Fruit fly (Drosophila melanogaster) whole organism, embryonic: Measurements from ENCODE around the gene jhamt.

ENCODE experiments used
- Atf-2 ChIP-seq: fragments of 200-800 bp; sonication (Bioruptor generic); optimal IDR thresholded peaks from 2 replicates; lab custom pipeline; 2016; ENCODE audit warnings: missing biosample characterization, missing genetic modification characterization
- Atf6 ChIP-seq: fragments of 200-800 bp; sonication (Bioruptor generic); IDR thresholded peaks from 2 replicates; pipeline ENCODE4 v1.3.6; 2022; ENCODE audit warnings: missing biosample characterization, missing genetic modification characterization
- CG11247 ChIP-seq: fragments of 200-800 bp; sonication (Bioruptor generic); IDR thresholded peaks from 2 replicates; pipeline ENCODE4 v1.3.6; 2022; ENCODE audit warnings: missing biosample characterization, missing genetic modification characterization
- CG11695 ChIP-seq: fragments of 200-800 bp; sonication (Bioruptor generic); IDR thresholded peaks from 3 replicates; pipeline ENCODE4 v1.3.6; 2022; ENCODE audit warnings: missing biosample characterization, missing genetic modification characterization
- CG1233 ChIP-seq: fragments of 200-800 bp; sonication (Bioruptor generic); optimal IDR thresholded peaks from 4 replicates; lab custom pipeline; 2018; ENCODE audit warnings: missing biosample characterization, mild to moderate bottlenecking, missing genetic modification characterization
- CG14965 ChIP-seq: fragments of 200-800 bp; sonication (Bioruptor generic); optimal IDR thresholded peaks from 2 replicates; lab custom pipeline; 2016; ENCODE audit warnings: missing biosample characterization, missing genetic modification characterization, borderline replicate concordance
- CG17568 ChIP-seq: fragments of 200-800 bp; sonication (Bioruptor generic); optimal IDR thresholded peaks from 2 replicates; lab custom pipeline; 2018; ENCODE audit warnings: missing biosample characterization, mild to moderate bottlenecking, missing genetic modification characterization, moderate library complexity
- CG1792 ChIP-seq: fragments of 200-800 bp; sonication (Bioruptor generic); optimal IDR thresholded peaks from 2 replicates; lab custom pipeline; 2016; ENCODE audit warnings: missing biosample characterization, missing genetic modification characterization
- CG2889 ChIP-seq: fragments of 200-800 bp; sonication (Bioruptor generic); IDR thresholded peaks from 3 replicates; pipeline ENCODE4 v1.3.6; 2022; ENCODE audit warnings: missing biosample characterization, missing genetic modification characterization
- CG3726 ChIP-seq: fragments of 200-800 bp; sonication (Bioruptor generic); IDR thresholded peaks from 3 replicates; pipeline ENCODE4, ENCODE4 v1.3.6; 2022; ENCODE audit warnings: missing biosample characterization, missing genetic modification characterization
- CG4730 ChIP-seq: fragments of 200-800 bp; sonication (Bioruptor generic); IDR thresholded peaks from 2 replicates; pipeline ENCODE4 v1.3.6; 2022; ENCODE audit warnings: missing biosample characterization, missing genetic modification characterization
- CG5953 ChIP-seq: fragments of 200-800 bp; sonication (Bioruptor generic); IDR thresholded peaks from 2 replicates; pipeline ENCODE4 v1.3.6; 2022; ENCODE audit warnings: missing biosample characterization, missing genetic modification characterization
- CG7372 ChIP-seq: fragments of 200-800 bp; sonication (Bioruptor generic); IDR thresholded peaks from 2 replicates; pipeline ENCODE4 v1.3.6; 2022; ENCODE audit warnings: missing biosample characterization, missing genetic modification characterization
- CG7987 ChIP-seq: fragments of 200-800 bp; sonication (Bioruptor generic); optimal IDR thresholded peaks from 2 replicates; lab custom pipeline; 2018; ENCODE audit warnings: missing biosample characterization, mild to moderate bottlenecking, missing genetic modification characterization, moderate library complexity
- CG9437 ChIP-seq: fragments of 200-800 bp; sonication (Bioruptor generic); optimal IDR thresholded peaks from 2 replicates; lab custom pipeline; 2018; ENCODE audit warnings: missing biosample characterization, mild to moderate bottlenecking, missing genetic modification characterization
- Dbx ChIP-seq: fragments of 200-800 bp; sonication (Bioruptor generic); IDR thresholded peaks from 3 replicates; pipeline ENCODE4 v1.3.6; 2022; ENCODE audit warnings: missing biosample characterization, missing genetic modification characterization
- E2f2 ChIP-seq: fragments of 200-800 bp; sonication (Bioruptor generic); IDR thresholded peaks from 2 replicates; pipeline ENCODE4 v1.3.6; 2022; ENCODE audit warnings: missing biosample characterization, missing genetic modification characterization
- ERR ChIP-seq: fragments of 200-800 bp; sonication (Bioruptor generic); optimal IDR thresholded peaks from 2 replicates; lab custom pipeline; 2016; ENCODE audit warnings: missing biosample characterization, missing genetic modification characterization
- HLHmδ ChIP-seq: fragments of 200-800 bp; sonication (Bioruptor generic); optimal IDR thresholded peaks from 2 replicates; lab custom pipeline; 2018; ENCODE audit warnings: missing biosample characterization, mild to moderate bottlenecking, missing genetic modification characterization, moderate library complexity
- Hand ChIP-seq: fragments of 200-800 bp; sonication (Bioruptor generic); optimal IDR thresholded peaks from 2 replicates; lab custom pipeline; 2017; ENCODE audit warnings: mild to moderate bottlenecking, missing biosample characterization, missing genetic modification reagents, missing genetic modification characterization
- HmgD ChIP-seq: fragments of 200-800 bp; sonication (Bioruptor generic); optimal IDR thresholded peaks from 3 replicates; lab custom pipeline; 2016; ENCODE audit warnings: missing biosample characterization, missing genetic modification characterization
- NC2α ChIP-seq: fragments of 200-800 bp; sonication (Bioruptor generic); optimal IDR thresholded peaks from 2 replicates; lab custom pipeline; 2016; ENCODE audit warnings: missing biosample characterization, missing genetic modification characterization
- Nf-YA ChIP-seq: fragments of 200-800 bp; sonication (Bioruptor generic); IDR thresholded peaks from 2 replicates; pipeline ENCODE4 v1.3.6; 2022; ENCODE audit warnings: missing biosample characterization, missing genetic modification characterization
- Nf-YC ChIP-seq: fragments of 200-800 bp; optimal IDR thresholded peaks from 3 replicates; lab custom pipeline; 2019; ENCODE audit warnings: missing biosample characterization, mild to moderate bottlenecking, missing genetic modification characterization, moderate library complexity
- Pdp1 ChIP-seq, 2 experiments: fragments of 200-800 bp; sonication (Bioruptor generic); optimal IDR thresholded peaks; 3 replicates each; lab custom pipeline; 2016; ENCODE audit warnings: missing biosample characterization in 2 of 2, missing genetic modification characterization in 2 of 2, mild to moderate bottlenecking in 1 of 2, moderate library complexity in 1 of 2
- Ptx1 ChIP-seq: fragments of 200-800 bp; sonication (Bioruptor generic); IDR thresholded peaks from 2 replicates; pipeline ENCODE4 v1.3.6; 2022; ENCODE audit warnings: missing biosample characterization, missing genetic modification characterization
- Sry-δ ChIP-seq: fragments of 200-800 bp; sonication (Bioruptor generic); optimal IDR thresholded peaks from 2 replicates; lab custom pipeline; 2016; ENCODE audit warnings: missing biosample characterization, missing genetic modification characterization
- TFAM ChIP-seq: fragments of 200-800 bp; sonication (Bioruptor generic); optimal IDR thresholded peaks from 2 replicates; lab custom pipeline; 2017; ENCODE audit warnings: missing biosample characterization, missing genetic modification characterization, inconsistent platforms
- Taf1 ChIP-seq: fragments of 200-800 bp; sonication (Bioruptor generic); IDR thresholded peaks from 2 replicates; pipeline ENCODE4 v1.3.6; 2022; ENCODE audit warnings: missing biosample characterization, missing genetic modification characterization
- bigmax ChIP-seq: fragments of 200-800 bp; sonication (Bioruptor generic); optimal IDR thresholded peaks from 2 replicates; lab custom pipeline; 2018; ENCODE audit warnings: missing biosample characterization, mild to moderate bottlenecking, missing genetic modification characterization
- bsh ChIP-seq, 2 experiments: fragments of 200-800 bp; sonication (Bioruptor generic); optimal IDR thresholded peaks; 2 replicates each; lab custom pipeline; 2017 to 2018; ENCODE audit warnings: mild to moderate bottlenecking in 2 of 2, missing biosample characterization in 2 of 2, missing genetic modification characterization in 2 of 2, moderate library complexity in 1 of 2
- chm ChIP-seq: fragments of 200-800 bp; sonication (Bioruptor generic); IDR thresholded peaks from 2 replicates; pipeline ENCODE4 v1.3.6; 2022; ENCODE audit warnings: missing biosample characterization, missing genetic modification characterization
- crp ChIP-seq, 2 experiments: fragments of 200-800 bp; sonication (Bioruptor generic); optimal IDR thresholded peaks; 2 replicates in 1 of 2; 3 replicates in 1 of 2; lab custom pipeline; 2017; ENCODE audit warnings: missing biosample characterization in 2 of 2, missing genetic modification characterization in 2 of 2, mild to moderate bottlenecking in 1 of 2, moderate library complexity in 1 of 2
- cwo ChIP-seq: fragments of 200-800 bp; sonication (Bioruptor generic); optimal IDR thresholded peaks from 3 replicates; lab custom pipeline; 2017; ENCODE audit warnings: missing biosample characterization, missing genetic modification characterization, mild to moderate bottlenecking, moderate library complexity, missing genetic modification reagents
- fd102C ChIP-seq: fragments of 200-800 bp; sonication (Bioruptor generic); optimal IDR thresholded peaks from 2 replicates; lab custom pipeline; 2018; ENCODE audit warnings: missing biosample characterization, mild to moderate bottlenecking, missing genetic modification characterization, moderate library complexity
- gce ChIP-seq: fragments of 200-800 bp; sonication (Bioruptor generic); IDR thresholded peaks from 3 replicates; pipeline ENCODE4 v1.3.6; 2022; ENCODE audit warnings: missing biosample characterization, missing genetic modification characterization
- grn ChIP-seq: fragments of 200-800 bp; sonication (Bioruptor generic); optimal IDR thresholded peaks from 3 replicates; lab custom pipeline; 2017; ENCODE audit warnings: missing biosample characterization, missing genetic modification characterization
- ham ChIP-seq: fragments of 200-800 bp; sonication (Bioruptor generic); IDR thresholded peaks from 2 replicates; pipeline ENCODE4 v1.3.6; 2022; ENCODE audit warnings: missing biosample characterization, missing genetic modification characterization
- her ChIP-seq: fragments of 200-800 bp; sonication (Bioruptor generic); optimal IDR thresholded peaks from 2 replicates; lab custom pipeline; 2016; ENCODE audit warnings: missing biosample characterization, missing genetic modification characterization
- jigr1 ChIP-seq: fragments of 200-800 bp; sonication (Bioruptor generic); IDR thresholded peaks from 3 replicates; pipeline ENCODE4 v1.3.6; 2022; ENCODE audit warnings: missing biosample characterization, missing genetic modification characterization
- mirr ChIP-seq: fragments of 200-800 bp; sonication (Bioruptor generic); optimal IDR thresholded peaks from 3 replicates; lab custom pipeline; 2018; ENCODE audit warnings: missing biosample characterization, mild to moderate bottlenecking, missing genetic modification characterization
- peb ChIP-seq: fragments of 200-800 bp; sonication (Bioruptor generic); IDR thresholded peaks from 2 replicates; pipeline ENCODE4 v1.3.6; 2022; ENCODE audit warnings: missing biosample characterization, missing genetic modification characterization
- pfk ChIP-seq: fragments of 200-800 bp; sonication (Bioruptor generic); optimal IDR thresholded peaks from 2 replicates; lab custom pipeline; 2018; ENCODE audit warnings: missing biosample characterization, mild to moderate bottlenecking, missing genetic modification characterization, moderate library complexity
- repo ChIP-seq: fragments of 200-800 bp; sonication (Bioruptor generic); optimal IDR thresholded peaks from 2 replicates; lab custom pipeline; 2016; ENCODE audit warnings: missing biosample characterization, missing genetic modification characterization
- sob ChIP-seq: fragments of 200-800 bp; sonication (Bioruptor generic); IDR thresholded peaks from 2 replicates; pipeline ENCODE4 v1.3.6; 2022; ENCODE audit warnings: missing biosample characterization, missing genetic modification characterization
- tap ChIP-seq: fragments of 200-800 bp; optimal IDR thresholded peaks from 3 replicates; lab custom pipeline; 2019; ENCODE audit warnings: missing biosample characterization, mild to moderate bottlenecking, missing genetic modification characterization, moderate library complexity
- tgo ChIP-seq: fragments of 200-800 bp; sonication (Bioruptor generic); IDR thresholded peaks from 3 replicates; pipeline ENCODE4 v1.3.6; 2022; ENCODE audit warnings: missing biosample characterization, missing genetic modification characterization
- vfl ChIP-seq: fragments of 200-800 bp; sonication (Bioruptor generic); optimal IDR thresholded peaks from 2 replicates; lab custom pipeline; 2016; ENCODE audit warnings: missing biosample characterization, missing genetic modification characterization
- wdn ChIP-seq: fragments of 200-800 bp; sonication (Bioruptor generic); IDR thresholded peaks from 2 replicates; pipeline ENCODE4 v1.3.6; 2022; ENCODE audit warnings: missing biosample characterization, missing genetic modification characterization
- zfh2 ChIP-seq: fragments of 200-800 bp; sonication (Bioruptor generic); optimal IDR thresholded peaks from 2 replicates; lab custom pipeline; 2016; ENCODE audit warnings: missing biosample characterization, missing genetic modification characterization

The jhamt gene

DNA sequence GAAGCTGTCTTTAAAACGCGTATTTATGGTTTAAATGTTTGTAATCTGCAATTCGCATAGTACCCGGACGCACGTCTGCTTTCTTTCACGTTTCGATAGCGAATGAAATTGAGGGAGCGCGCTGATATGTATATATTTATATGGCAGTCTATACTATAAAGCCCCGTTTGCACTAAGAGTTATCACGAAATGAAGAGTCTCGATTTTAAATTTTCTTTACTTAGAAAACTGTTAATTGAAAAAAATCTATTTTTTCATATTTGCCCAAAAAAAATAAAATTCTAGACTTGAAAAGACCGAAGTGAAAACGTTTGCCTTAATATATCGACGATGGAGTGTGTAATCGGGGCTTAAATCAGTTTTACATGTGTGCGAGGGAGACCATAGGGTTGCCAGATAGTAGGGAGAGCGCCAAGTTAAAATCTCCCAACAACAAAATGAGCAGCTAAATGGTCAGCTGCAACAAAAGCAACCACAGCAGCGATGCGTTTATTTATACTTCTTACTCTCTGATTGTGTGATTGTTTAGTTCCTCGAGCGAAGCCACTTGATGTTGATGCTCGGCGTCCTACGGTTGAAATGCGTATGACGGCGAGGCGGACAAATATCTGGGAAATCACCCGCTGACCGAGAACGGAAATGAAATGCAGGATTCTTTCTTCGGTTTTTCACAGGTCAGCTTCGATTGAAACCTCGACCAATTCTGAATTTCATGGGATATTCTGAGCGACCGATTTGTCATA is 40.0 kb upstream of the jhamt start, which contains the start of gene cact (continued):
- TF ChIP-seq tap (tag; lab: Kevin White, UChicago) = peak; percentile 71
- TF ChIP-seq ERR (GFP tag; lab: Kevin White, UChicago) = peak; percentile 90
- peak; percentile 91 for TF ChIP-seq Dbx (GFP tag; lab: Robert Waterston, UW)
- TF ChIP-seq jigr1 (GFP tag; lab: Robert Waterston, UW) = no peak
- peak; percentile 74 for TF ChIP-seq peb (GFP tag; lab: Robert Waterston, UW)
- peak; percentile 84 for TF ChIP-seq Nf-YC (tag; lab: Kevin White, UChicago)
- peak; percentile 96 for TF ChIP-seq zfh2 (GFP tag; lab: Kevin White, UChicago)
- TF ChIP-seq HmgD = peak; percentile 93
- peak; percentile 93 for TF ChIP-seq vfl (GFP tag; lab: Kevin White, UChicago)
- TF ChIP-seq Taf1 (GFP tag; lab: Robert Waterston, UW) = peak; percentile 82
- TF ChIP-seq sob (GFP tag; lab: Robert Waterston, UW) = peak; percentile 93
- peak; percentile 95 for TF ChIP-seq Ptx1 (GFP tag; lab: Robert Waterston, UW)
- peak; percentile 18 to 72 for TF ChIP-seq crp (GFP tag; optimal IDR thresholded peaks at IDR 0.05; lab: Kevin White, UChicago)
- TF ChIP-seq TFAM = peak; percentile 53
- TF ChIP-seq her (GFP tag; lab: Kevin White, UChicago) = peak; percentile 90
- TF ChIP-seq HLHmδ (GFP tag; lab: Kevin White, UChicago) = peak; percentile 72
- peak; percentile 4 for TF ChIP-seq bigmax (GFP tag; lab: Kevin White, UChicago)
- TF ChIP-seq CG17568 = peak; percentile 86
- peak; percentile 62 for TF ChIP-seq CG7987 (GFP tag; lab: Kevin White, UChicago)
- peak; percentile 68; the same call in 2 of the 3 replicates for TF ChIP-seq CG2889
- peak; percentile 79 for TF ChIP-seq E2f2 (GFP tag; lab: Robert Waterston, UW)
- TF ChIP-seq Pdp1 (GFP tag; optimal IDR thresholded peaks at IDR 0.05; lab: Kevin White, UChicago) = peak; percentile 92 to 94
- TF ChIP-seq pfk (GFP tag; lab: Kevin White, UChicago) = peak; percentile 39
- TF ChIP-seq cwo (GFP tag; lab: Kevin White, UChicago) = peak; percentile 89
- peak; percentile 77 for TF ChIP-seq CG1233 (GFP tag; lab: Kevin White, UChicago)
- peak; percentile 85 for TF ChIP-seq Atf-2
- peak; percentile 91 for TF ChIP-seq repo
- TF ChIP-seq CG7372 = peak; percentile 84
- peak; percentile 77 for TF ChIP-seq grn (GFP tag; lab: Kevin White, UChicago)
- TF ChIP-seq ham (GFP tag; lab: Robert Waterston, UW) = peak; percentile 65; the same call in 1 of the 2 replicates
- peak; percentile 82; the same call in 1 of the 3 replicates for TF ChIP-seq CG3726 (GFP tag; lab: Robert Waterston, UW)
- TF ChIP-seq Sry-δ (GFP tag; lab: Kevin White, UChicago) = peak; percentile 80
- no peak for TF ChIP-seq gce (GFP tag; lab: Robert Waterston, UW)
- TF ChIP-seq bsh (GFP tag; optimal IDR thresholded peaks at IDR 0.05; lab: Kevin White, UChicago) = peak; percentile 41 to 94
- peak; percentile 49 for TF ChIP-seq fd102C
- TF ChIP-seq CG11695 (GFP tag; lab: Robert Waterston, UW) = peak; percentile 89
- peak; percentile 85 for TF ChIP-seq CG11247
- TF ChIP-seq Atf6 (GFP tag; lab: Robert Waterston, UW) = peak; percentile 89
- peak; percentile 73 for TF ChIP-seq wdn (GFP tag; lab: Robert Waterston, UW)
- peak; percentile 83 for TF ChIP-seq CG4730 (GFP tag; lab: Robert Waterston, UW)
- TF ChIP-seq CG9437 (GFP tag; lab: Kevin White, UChicago) = peak; percentile 79
- peak; percentile 93 for TF ChIP-seq NC2α (GFP tag; lab: Kevin White, UChicago)
- TF ChIP-seq CG14965 (GFP tag; lab: Kevin White, UChicago) = peak; percentile 44
- TF ChIP-seq tgo = peak; percentile 90
- TF ChIP-seq Nf-YA (GFP tag; lab: Robert Waterston, UW) = peak; percentile 72; the same call in 1 of the 2 replicates
- peak; percentile 64 for TF ChIP-seq Hand (GFP tag; lab: Kevin White, UChicago)
- TF ChIP-seq mirr (GFP tag; lab: Kevin White, UChicago) = peak; percentile 43
- TF ChIP-seq CG5953 (GFP tag; lab: Robert Waterston, UW) = peak; percentile 24; the same call in 1 of the 2 replicates
- TF ChIP-seq CG1792 (GFP tag; lab: Kevin White, UChicago) = peak; percentile 91
- peak; percentile 66 for TF ChIP-seq chm (GFP tag; lab: Robert Waterston, UW)
